Worm (Caenorhabditis elegans): ENCODE measurements around the gene C55A6.11.

Gene C55A6.11

DNA sequence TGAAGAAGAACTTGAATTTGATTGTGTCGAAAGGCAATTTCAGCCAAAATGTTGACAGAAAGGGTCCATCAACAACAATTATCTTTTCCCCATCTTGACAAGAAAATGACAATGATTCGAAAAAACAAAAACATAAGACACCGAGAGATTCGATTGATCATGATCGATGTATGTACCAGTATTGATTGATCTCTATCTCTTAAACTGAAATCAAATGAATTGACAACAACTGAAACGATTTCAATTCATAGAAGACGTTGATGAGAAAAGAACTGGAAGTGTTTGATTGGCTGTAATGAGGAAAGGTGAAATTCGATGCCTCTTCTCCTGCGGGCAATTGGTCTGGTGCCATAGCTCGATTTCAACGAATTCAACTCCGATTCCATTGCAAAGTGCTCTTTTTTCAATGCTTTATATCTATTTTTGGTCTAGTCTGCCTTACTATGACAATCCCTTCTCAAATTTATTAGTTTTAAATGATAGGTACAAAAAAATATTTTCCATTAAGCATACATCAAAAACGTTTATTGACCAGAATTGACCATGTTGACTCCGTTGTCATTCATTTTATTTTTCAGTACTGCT lies 13.1 kb downstream of the C55A6.11 start:
- no peak for TF ChIP-seq fkh-10 (GFP tag; optimal IDR thresholded peaks at IDR 0.05)

DNA sequence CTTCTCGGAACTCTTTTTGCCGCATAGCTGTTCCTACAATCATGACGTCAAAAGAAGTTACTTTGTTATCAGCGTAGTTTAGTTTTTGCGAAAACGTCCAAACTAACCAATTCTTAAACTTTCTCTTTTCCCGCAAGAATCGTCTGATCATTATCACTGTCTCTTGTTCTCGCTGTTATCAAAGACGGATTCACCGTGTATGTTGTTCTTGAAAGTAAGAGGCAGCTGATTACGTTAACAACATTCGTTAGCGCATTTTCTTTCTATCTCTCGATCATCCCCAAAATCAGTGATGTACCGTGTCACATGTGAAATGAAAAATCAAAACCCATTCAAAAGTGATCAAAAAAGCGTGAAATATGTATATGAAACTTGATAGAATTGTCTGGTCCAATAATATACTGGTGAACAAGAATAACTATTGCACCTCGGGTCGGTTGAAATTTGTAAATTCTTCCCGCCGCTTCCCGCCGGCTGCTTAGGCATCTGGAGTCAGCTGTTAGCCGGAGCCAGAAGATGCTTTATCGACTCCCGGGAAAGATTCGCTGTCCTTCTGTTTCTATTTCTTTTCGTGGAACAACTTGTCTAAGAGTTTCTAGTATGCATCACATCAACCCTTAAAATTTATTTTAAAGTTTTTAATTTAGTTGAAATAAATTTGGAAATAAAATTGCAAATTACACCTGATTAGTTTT lies 14.3 kb downstream of the C55A6.11 start:
- no peak for TF ChIP-seq pax-1 (tag; optimal IDR thresholded peaks at IDR 0.05)
- TF ChIP-seq elt-2 (tag; optimal IDR thresholded peaks at IDR 0.05): peak; percentile 67
- no peak for TF ChIP-seq ceh-24 (tag; optimal IDR thresholded peaks at IDR 0.05)
- TF ChIP-seq nfya-1 (tag; optimal IDR thresholded peaks at IDR 0.05): no peak
- TF ChIP-seq ceh-34 (tag; optimal IDR thresholded peaks at IDR 0.05): no peak

ce11 chrV:11535504-11536062 lies 15.3 kb downstream of the C55A6.11 start:
- TF ChIP-seq C38D4.7 (GFP tag; optimal IDR thresholded peaks at IDR 0.05) (no peak), pqm-1 (tag; optimal IDR thresholded peaks at IDR 0.05) (no peak), mec-3 (tag; optimal IDR thresholded peaks at IDR 0.05; ENCODE audit: borderline replicate concordance) (no peak), ceh-9 (tag; optimal IDR thresholded peaks at IDR 0.05) (no peak), nfya-1 (tag; optimal IDR thresholded peaks at IDR 0.05) (peak; percentile 3), rnt-1 (tag; optimal IDR thresholded peaks at IDR 0.05) (peak; percentile 33), gmeb-2 (tag; optimal IDR thresholded peaks at IDR 0.05) (no peak), unc-55 (GFP tag; optimal IDR thresholded peaks at IDR 0.05) (no peak), pha-2 (tag; optimal IDR thresholded peaks at IDR 0.05) (no peak), ceh-18 (tag; optimal IDR thresholded peaks at IDR 0.05) (peak; percentile 25)

DNA sequence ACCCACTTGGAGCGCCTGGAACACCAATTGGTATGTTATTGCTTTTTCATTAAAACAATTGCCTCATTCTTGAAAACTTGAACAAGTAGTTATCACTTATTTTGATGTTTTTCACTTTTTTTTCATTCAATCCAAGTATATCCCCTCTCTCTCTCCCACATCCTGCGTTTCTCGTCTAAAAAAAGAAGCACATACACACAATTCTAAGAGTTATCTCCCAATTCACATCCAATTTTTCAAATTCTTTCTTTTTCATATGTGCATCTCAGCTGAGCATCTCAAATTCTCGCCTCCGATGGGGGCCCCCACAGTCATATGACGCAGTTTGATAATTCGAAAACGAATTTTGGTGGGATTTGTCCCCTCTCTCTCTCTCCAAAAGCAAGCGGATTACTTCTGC lies 16.4 kb downstream of the C55A6.11 start:
- TF ChIP-seq pag-3 (tag; optimal IDR thresholded peaks at IDR 0.05; ENCODE audit: borderline replicate concordance) (no peak), ceh-45 (GFP tag; IDR thresholded peaks at IDR 0.05) (no peak), unc-42 (tag; optimal IDR thresholded peaks at IDR 0.05) (peak; percentile 58), pax-1 (tag; optimal IDR thresholded peaks at IDR 0.05) (no peak), pqm-1 (tag; optimal IDR thresholded peaks at IDR 0.05) (no peak), ceh-9 (tag; optimal IDR thresholded peaks at IDR 0.05) (no peak), ztf-16 (tag; optimal IDR thresholded peaks at IDR 0.05) (no peak)

DNA sequence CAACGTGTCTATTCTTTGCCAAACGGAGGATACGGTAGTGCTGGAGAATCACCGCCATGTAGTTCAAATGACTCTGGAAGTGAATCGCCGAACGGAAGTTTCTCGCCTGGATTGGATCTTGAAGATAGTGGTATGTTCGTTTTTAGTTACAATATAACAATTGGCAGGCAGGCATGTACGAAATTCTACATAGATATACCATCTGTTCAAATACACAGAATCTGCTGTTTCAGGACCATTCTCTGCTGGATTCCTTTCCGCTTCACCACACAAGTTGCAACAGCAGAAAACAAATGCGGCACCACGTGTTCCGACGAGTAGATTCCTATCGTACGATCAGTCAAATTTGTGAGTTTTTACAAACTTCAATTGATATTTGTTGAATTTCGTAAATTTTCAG lies 19.2 kb downstream of the C55A6.11 start:
- TF ChIP-seq ceh-18 (tag; optimal IDR thresholded peaks at IDR 0.05) (no peak), mec-3 (tag; optimal IDR thresholded peaks at IDR 0.05; ENCODE audit: borderline replicate concordance) (no peak), tbx-2 (tag; optimal IDR thresholded peaks at IDR 0.05) (no peak), gmeb-2 (tag; optimal IDR thresholded peaks at IDR 0.05) (no peak), K02D7.2 (tag; optimal IDR thresholded peaks at IDR 0.05) (no peak), C08G9.2 (tag; optimal IDR thresholded peaks at IDR 0.05) (no peak), hlh-6 (tag; optimal IDR thresholded peaks at IDR 0.05) (no peak), dmd-4 (tag; optimal IDR thresholded peaks at IDR 0.05; ENCODE audit: borderline replicate concordance) (no peak), ztf-16 (tag; optimal IDR thresholded peaks at IDR 0.05) (no peak), T23F11.4 (GFP tag; optimal IDR thresholded peaks at IDR 0.05) (no peak), hlh-15 (tag; optimal IDR thresholded peaks at IDR 0.05) (no peak), unc-86 (tag; optimal IDR thresholded peaks at IDR 0.05) (no peak), hlh-8 (tag; optimal IDR thresholded peaks at IDR 0.05) (no peak), ceh-9 (tag; optimal IDR thresholded peaks at IDR 0.05) (no peak), ceh-45 (GFP tag; IDR thresholded peaks at IDR 0.05) (no peak), nfya-1 (tag; optimal IDR thresholded peaks at IDR 0.05) (no peak), Y22D7AL.16 (tag; optimal IDR thresholded peaks at IDR 0.05) (no peak), pqm-1 (tag; optimal IDR thresholded peaks at IDR 0.05) (no peak)

DNA sequence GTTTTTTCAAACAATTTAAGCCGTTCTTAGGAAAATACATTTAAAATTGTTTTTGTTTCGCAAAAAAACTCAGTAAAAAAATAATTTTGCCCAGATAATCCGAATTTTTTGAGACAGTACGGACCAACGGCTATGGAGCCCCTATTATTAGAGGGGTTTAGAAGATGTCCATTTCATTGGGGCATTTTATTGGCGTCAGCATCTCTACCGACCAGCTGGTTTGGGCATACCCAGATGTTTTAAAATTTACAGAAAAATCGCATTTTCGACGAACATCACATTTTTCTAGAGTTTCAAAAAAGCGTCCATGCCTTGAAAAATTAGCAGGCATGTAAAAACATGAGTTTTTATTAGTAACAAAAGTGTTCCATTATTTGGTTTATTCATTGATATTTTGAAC lies 21.0 kb downstream of the C55A6.11 start:
- TF ChIP-seq ceh-22 (tag; optimal IDR thresholded peaks at IDR 0.05): no peak
- TF ChIP-seq C38D4.7 (GFP tag; optimal IDR thresholded peaks at IDR 0.05): peak; percentile 24

Measured in whole organism, late embryonic.